Worm (Caenorhabditis elegans): ENCODE results near the gene rrf-3.

ce11 chrII:8187516-8187915 lies 25.3 kb downstream of the rrf-3 start:
- TF ChIP-seq nhr-76 (tag; optimal IDR thresholded peaks at IDR 0.05) (no peak), ztf-11 (tag; optimal IDR thresholded peaks at IDR 0.05) (no peak), dsc-1 (tag; optimal IDR thresholded peaks at IDR 0.05) (no peak), snpc-4 (tag; optimal IDR thresholded peaks at IDR 0.05) (no peak), nhr-77 (tag; optimal IDR thresholded peaks at IDR 0.05) (no peak), nhr-84 (tag; optimal IDR thresholded peaks at IDR 0.05) (no peak), efl-1 (optimal IDR thresholded peaks at IDR 0.05) (no peak), efl-1 (GFP tag; optimal IDR thresholded peaks at IDR 0.05 in 1 of 2) (no peak), pqm-1 (tag; optimal IDR thresholded peaks at IDR 0.05) (no peak)
